Fruit fly (Drosophila melanogaster): ENCODE data around the gene CG10405.

Gene CG10405

DNA sequence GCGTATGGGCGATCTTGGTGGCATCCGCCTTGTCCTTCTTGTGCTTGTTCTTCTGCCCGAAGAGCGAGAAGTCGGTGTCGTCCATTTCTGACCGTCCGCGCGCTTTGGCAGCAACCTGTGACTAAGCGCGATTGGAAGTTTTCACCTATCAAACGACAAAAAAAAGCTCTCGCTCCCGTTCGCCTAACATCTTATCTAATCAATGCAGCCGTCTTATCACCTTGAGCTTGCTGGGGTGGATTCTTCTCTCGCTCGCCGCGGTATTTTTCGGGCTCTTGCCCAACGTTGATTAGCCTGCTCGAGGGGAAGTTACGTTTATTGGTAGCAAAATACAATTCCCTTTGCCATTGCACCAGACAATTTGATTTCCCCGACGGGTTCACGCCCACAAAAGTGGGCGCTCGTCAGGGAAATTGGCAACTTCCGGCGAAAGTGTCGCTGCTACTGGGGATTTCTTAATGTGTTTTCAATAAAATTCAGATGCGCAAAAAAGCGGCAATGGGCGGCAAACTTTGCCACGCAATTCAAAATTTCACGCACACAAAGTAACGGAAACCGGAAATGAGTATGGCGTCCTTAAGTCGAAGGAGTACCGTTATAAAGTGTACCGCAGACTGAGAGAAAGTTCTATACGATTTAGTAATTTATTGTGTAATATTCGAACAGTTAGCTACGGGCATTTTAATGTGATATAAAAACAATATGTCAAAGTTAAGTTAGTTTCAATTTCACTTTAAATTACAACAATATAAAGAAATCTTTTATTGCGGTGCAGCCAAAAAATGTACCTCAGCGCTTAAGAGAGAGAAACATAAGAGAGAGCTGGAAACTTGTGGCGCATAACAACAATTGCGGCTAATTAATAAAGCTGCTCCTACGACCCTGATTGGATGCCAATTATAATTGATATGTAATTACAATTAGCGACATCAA lies 46.9 kb downstream of the CG10405 start, which contains the start of gene Decay (continued):
- TF ChIP-seq nom (GFP tag; optimal IDR thresholded peaks at IDR 0.05): no peak
- TF ChIP-seq gsb-n (tag; optimal IDR thresholded peaks at IDR 0.05): no peak
- TF ChIP-seq Lpt (GFP tag; optimal IDR thresholded peaks at IDR 0.05): no peak
- TF ChIP-seq Hey (tag; optimal IDR thresholded peaks at IDR 0.05): no peak
- TF ChIP-seq ara (GFP tag; IDR thresholded peaks at IDR 0.05): no peak
- no peak for TF ChIP-seq CG18476 (GFP tag; optimal IDR thresholded peaks at IDR 0.05)
- no peak for TF ChIP-seq dati (GFP tag; IDR thresholded peaks at IDR 0.05)
- no peak for TF ChIP-seq TFAM (GFP tag; optimal IDR thresholded peaks at IDR 0.05)

DNA sequence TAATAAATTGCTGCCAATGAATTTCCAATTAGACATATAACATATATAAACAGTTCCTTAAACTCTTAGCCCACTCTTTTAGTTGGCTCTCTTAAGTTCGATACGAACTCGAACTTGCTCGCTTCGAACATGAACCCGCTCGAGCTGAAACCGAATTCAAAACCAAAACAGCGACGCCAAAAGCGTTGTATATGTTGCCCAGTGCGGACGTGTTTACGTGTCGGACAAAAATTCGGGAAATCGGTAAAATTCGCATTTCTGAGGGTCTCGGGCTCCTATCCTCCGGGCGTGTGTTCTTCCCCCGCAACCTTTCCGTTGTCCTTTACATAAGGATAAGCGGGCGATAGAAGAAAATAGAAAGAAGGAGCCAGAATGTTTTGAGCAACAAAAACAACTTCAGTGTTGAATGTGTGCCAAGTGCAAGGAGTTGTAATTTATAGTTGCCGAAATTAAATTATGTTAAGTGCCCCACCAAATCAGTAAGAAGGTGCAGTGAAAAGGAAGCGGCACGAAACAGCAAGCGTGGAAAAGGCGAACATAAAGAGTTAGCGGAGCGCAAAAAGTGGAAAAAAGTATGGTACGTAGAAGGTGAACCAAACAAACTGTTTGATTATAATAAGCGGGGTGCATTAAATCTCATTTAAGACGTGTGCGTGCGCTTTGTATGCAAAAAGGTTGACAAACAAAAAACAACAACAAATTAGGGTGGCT lies 48.5 kb downstream of the CG10405 start, which contains the start of gene CG42342:
Gene CG42342 (plus strand): TSS at position 176 of the 711 bp plus-strand sequence.
- TF ChIP-seq CG10267 (tag; optimal IDR thresholded peaks at IDR 0.05): no peak
- no peak for TF ChIP-seq tgo (GFP tag; IDR thresholded peaks at IDR 0.05)
- peak; percentile 46 for TF ChIP-seq chm (GFP tag; IDR thresholded peaks at IDR 0.05)
- no peak for TF ChIP-seq CG32767 (GFP tag; IDR thresholded peaks at IDR 0.05)
- no peak for TF ChIP-seq ro (GFP tag; IDR thresholded peaks at IDR 0.05)
- 0 out of 2 replicates have a peak, but pooled peaks have one; percentile 15 for TF ChIP-seq CG4360 (GFP tag; IDR thresholded peaks at IDR 0.05)
- no peak for TF ChIP-seq CG1792 (GFP tag; optimal IDR thresholded peaks at IDR 0.05)
- no peak for TF ChIP-seq CG11398 (GFP tag; optimal IDR thresholded peaks at IDR 0.05)
- peak; percentile 16 for TF ChIP-seq Kr (GFP tag; optimal IDR thresholded peaks at IDR 0.05)
- no peak for TF ChIP-seq CG6254 (GFP tag; optimal IDR thresholded peaks at IDR 0.05)
- no peak for TF ChIP-seq row (GFP tag; IDR thresholded peaks at IDR 0.05)
- TF ChIP-seq CG2199 (GFP tag; IDR thresholded peaks at IDR 0.05): 0 out of 3 replicates have a peak, but pooled peaks have one; percentile 12
- peak; percentile 56 for TF ChIP-seq pros (GFP tag; optimal IDR thresholded peaks at IDR 0.05)
- peak; percentile 75 for TF ChIP-seq Med (GFP tag)
- 0 out of 3 replicates have a peak, but pooled peaks have one; percentile 6 for TF ChIP-seq ci (GFP tag; IDR thresholded peaks at IDR 0.05)
- 0 out of 3 replicates have a peak, but pooled peaks have one; percentile 14 for TF ChIP-seq otp (GFP tag; IDR thresholded peaks at IDR 0.05)
- TF ChIP-seq hb (GFP tag; IDR thresholded peaks at IDR 0.05; ENCODE audit: partially characterized antibody): no peak
- TF ChIP-seq vnd (GFP tag; IDR thresholded peaks at IDR 0.05; ENCODE audit: partially characterized antibody): no peak
- no peak for TF ChIP-seq CG17359 (tag; optimal IDR thresholded peaks at IDR 0.05)
- no peak for TF ChIP-seq bowl (GFP tag; IDR thresholded peaks at IDR 0.05)
- TF ChIP-seq nom (GFP tag; optimal IDR thresholded peaks at IDR 0.05): peak; percentile 20
- TF ChIP-seq abd-A (tag; optimal IDR thresholded peaks at IDR 0.05): peak; percentile 19
- TF ChIP-seq CG11504 (tag; optimal IDR thresholded peaks at IDR 0.05): peak; percentile 15
- peak; percentile 27 to 48 for TF ChIP-seq Trl (optimal IDR thresholded peaks at IDR 0.05)
- no peak for TF ChIP-seq Trl (GFP tag; optimal IDR thresholded peaks at IDR 0.05)
- TF ChIP-seq vvl (GFP tag; IDR thresholded peaks at IDR 0.05): peak; percentile 65
- TF ChIP-seq Deaf1 (tag; optimal IDR thresholded peaks at IDR 0.05): peak; percentile 42
- TF ChIP-seq zfh2 (GFP tag; optimal IDR thresholded peaks at IDR 0.05): no peak
- peak; percentile 7 for TF ChIP-seq CG13894 (tag; optimal IDR thresholded peaks at IDR 0.05)
- TF ChIP-seq CG6791 (GFP tag; IDR thresholded peaks at IDR 0.05; ENCODE audit: partially characterized antibody): 0 out of 3 replicates have a peak, but pooled peaks have one; percentile 47
- peak; percentile 88 for TF ChIP-seq CG3163 (GFP tag; optimal IDR thresholded peaks at IDR 0.05)
- TF ChIP-seq nmo (GFP tag; optimal IDR thresholded peaks at IDR 0.05): no peak
- no peak for TF ChIP-seq HmgZ (tag; optimal IDR thresholded peaks at IDR 0.05)
- TF ChIP-seq Lim3 (GFP tag; IDR thresholded peaks at IDR 0.05): no peak
- TF ChIP-seq tx (GFP tag; optimal IDR thresholded peaks at IDR 0.05): no peak
- no peak for TF ChIP-seq CG2120 (GFP tag; optimal IDR thresholded peaks at IDR 0.05)
- peak; percentile 36; the same call in 1 of the 2 replicates for TF ChIP-seq bbx (GFP tag; IDR thresholded peaks at IDR 0.05; ENCODE audit: partially characterized antibody)
- TF ChIP-seq ac (GFP tag; optimal IDR thresholded peaks at IDR 0.05): no peak
- peak; percentile 80 for TF ChIP-seq sens (GFP tag)
